Worm (Caenorhabditis elegans) whole organism, midembryonic: ENCODE measurements around the gene C02E7.6.

Experiments used
- T22C8.4 ChIP-seq: fragments of 200-800 bp; sonication (Bioruptor generic); IDR thresholded peaks from 2 replicates; pipeline ENCODE4 v1.3.6; 2022; ENCODE audit warnings: missing genetic modification characterization, missing compliant biosample characterization
- cog-1 ChIP-seq: sonication (generic microtip); optimal IDR thresholded peaks from 2 replicates; lab custom pipeline; 2016; ENCODE audit warnings: missing genetic modification characterization, missing compliant biosample characterization
- flt-1 ChIP-seq: fragments of 200-800 bp; sonication (Bioruptor generic); IDR thresholded peaks from 2 replicates; pipeline ENCODE4 v1.3.6; 2022; ENCODE audit warnings: missing genetic modification characterization, missing compliant biosample characterization
- klf-2 ChIP-seq: fragments of 200-800 bp; sonication (Bioruptor generic); conservative IDR thresholded peaks from 2 replicates; pipeline ENCODE4 v1.3.6; 2022; ENCODE audit warnings: missing genetic modification reagents, missing genetic modification characterization, missing compliant biosample characterization
- ref-1 ChIP-seq: fragments of 200-800 bp; sonication (Bioruptor generic); conservative IDR thresholded peaks from 2 replicates; pipeline ENCODE4 v1.3.6; 2022; ENCODE audit warnings: missing genetic modification reagents, missing genetic modification characterization, missing compliant biosample characterization
- tab-1 ChIP-seq: fragments of 200-800 bp; sonication (Bioruptor generic); IDR thresholded peaks from 2 replicates; pipeline ENCODE4 v1.3.6; 2022; ENCODE audit warnings: missing genetic modification characterization, missing compliant biosample characterization

DNA sequence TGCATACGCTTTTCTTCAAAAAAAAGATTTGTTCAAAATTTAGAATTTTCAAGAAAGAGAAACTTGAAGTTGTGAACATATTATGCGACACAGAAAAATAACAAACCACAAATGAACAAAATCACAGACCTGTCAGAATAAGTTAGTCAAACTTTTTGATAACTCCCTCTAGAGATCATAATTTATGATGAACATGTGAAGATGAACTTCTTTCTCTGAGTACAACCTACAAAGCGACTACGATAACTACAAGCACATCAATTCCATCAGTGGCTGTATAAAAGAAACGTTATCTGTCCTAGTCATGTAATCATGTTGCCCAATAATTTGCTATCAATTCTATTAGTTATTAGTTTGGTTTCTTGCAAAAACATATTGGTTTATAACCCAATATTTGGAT is 23.3 kb upstream of the C02E7.6 start, which contains the start of gene ugt-9:
- TF ChIP-seq klf-2 (no peak), flt-1 (GFP tag; lab: Robert Waterston, UW) (no peak), ref-1 (no peak), cog-1 (tag; lab: Kevin White, UChicago) (no peak), T22C8.4 (no peak), tab-1 (no peak)
